Worm (Caenorhabditis elegans): ENCODE results near the gene C08B6.8.

Gene C08B6.8

ce11 chrV:10174632-10175075 lies 40.2 kb downstream of the C08B6.8 start (continued):
- peak; percentile 84 for TF ChIP-seq egl-43 (GFP tag; IDR thresholded peaks at IDR 0.05)
- TF ChIP-seq fkh-10 (GFP tag; optimal IDR thresholded peaks at IDR 0.05), result peak; percentile 98
- no peak for TF ChIP-seq Y5F2A.4 (GFP tag; optimal IDR thresholded peaks at IDR 0.05)
- TF ChIP-seq duxl-1 (tag; optimal IDR thresholded peaks at IDR 0.05; ENCODE audit: poor library complexity), result no peak
- TF ChIP-seq lin-29 (GFP tag; IDR thresholded peaks at IDR 0.05), result no peak
- peak; percentile 47 for TF ChIP-seq dmd-6 (GFP tag; IDR thresholded peaks at IDR 0.05)
- peak; percentile 56 for TF ChIP-seq hlh-11 (tag; optimal IDR thresholded peaks at IDR 0.05)
- no peak for TF ChIP-seq unc-39 (tag; optimal IDR thresholded peaks at IDR 0.05)
- no peak for TF ChIP-seq tag-97 (GFP tag; IDR thresholded peaks at IDR 0.05)
- no peak for TF ChIP-seq ceh-32 (tag; optimal IDR thresholded peaks at IDR 0.05; ENCODE audit: poor library complexity)
- no peak for TF ChIP-seq nhr-111 (GFP tag; optimal IDR thresholded peaks at IDR 0.05)
- no peak for TF ChIP-seq daf-19 (GFP tag; conservative IDR thresholded peaks at IDR 0.05)
- no peak for TF ChIP-seq D1046.2 (GFP tag; IDR thresholded peaks at IDR 0.05)
- TF ChIP-seq snpc-1.2 (GFP tag; IDR thresholded peaks at IDR 0.05), result no peak
- TF ChIP-seq nhr-11 (tag; optimal IDR thresholded peaks at IDR 0.05), result peak; percentile 86
- no peak for TF ChIP-seq lin-1 (GFP tag; IDR thresholded peaks at IDR 0.05)
- TF ChIP-seq spr-1 (tag; optimal IDR thresholded peaks at IDR 0.05), result no peak
- no peak for TF ChIP-seq zfp-2 (tag; optimal IDR thresholded peaks at IDR 0.05)

- TF ChIP-seq rbr-2 (tag; optimal IDR thresholded peaks at IDR 0.05), result peak; percentile 63
- TF ChIP-seq mxl-2 (GFP tag; conservative IDR thresholded peaks at IDR 0.05), result no peak
- peak; percentile 63 for TF ChIP-seq mep-1 (tag; optimal IDR thresholded peaks at IDR 0.05)
- TF ChIP-seq hmg-1.1 (GFP tag; IDR thresholded peaks at IDR 0.05), result no peak; the same call in 1 of the 2 replicates
- TF ChIP-seq dmd-6 (GFP tag; IDR thresholded peaks at IDR 0.05), result peak; percentile 16; the same call in 1 of the 2 replicates
- TF ChIP-seq F10B5.3 (tag; optimal IDR thresholded peaks at IDR 0.05), result no peak
- peak; percentile 64 for TF ChIP-seq hlh-30 (tag; optimal IDR thresholded peaks at IDR 0.05; ENCODE audit: insufficient read depth)
- TF ChIP-seq T20F7.1 (GFP tag; optimal IDR thresholded peaks at IDR 0.05), result peak; percentile 51
- no peak for TF ChIP-seq nhr-6 (tag; optimal IDR thresholded peaks at IDR 0.05)
- no peak for TF ChIP-seq daf-16 (GFP tag; optimal IDR thresholded peaks at IDR 0.05)
- peak; percentile 12 for TF ChIP-seq daf-16 (tag; optimal IDR thresholded peaks at IDR 0.05)
- TF ChIP-seq Y48G9A.11 (GFP tag; IDR thresholded peaks at IDR 0.05), result no peak
- TF ChIP-seq spr-1 (tag; optimal IDR thresholded peaks at IDR 0.05), result peak; percentile 14
- no peak for TF ChIP-seq saeg-2 (GFP tag; IDR thresholded peaks at IDR 0.05)
- TF ChIP-seq D1046.2 (GFP tag; IDR thresholded peaks at IDR 0.05), result no peak
- TF ChIP-seq lin-29 (GFP tag; IDR thresholded peaks at IDR 0.05), result no peak
- TF ChIP-seq hif-1 (tag; optimal IDR thresholded peaks at IDR 0.05), result peak in 1 of 2 experiments; percentile 72
- TF ChIP-seq arid-1 (GFP tag; conservative IDR thresholded peaks at IDR 0.05), result no peak
- TF ChIP-seq dpl-1 (GFP tag; optimal IDR thresholded peaks at IDR 0.05), result peak; percentile 27
- TF ChIP-seq unc-130 (GFP tag; optimal IDR thresholded peaks at IDR 0.05), result peak; percentile 17
- TF ChIP-seq ctbp-1 (GFP tag; IDR thresholded peaks at IDR 0.05), result 0 out of 2 replicates have a peak, but pooled peaks have one; percentile 22
- TF ChIP-seq ceh-44 (GFP tag; IDR thresholded peaks at IDR 0.05), result no peak
- TF ChIP-seq gei-8 (GFP tag; optimal IDR thresholded peaks at IDR 0.05), result no peak
- no peak for TF ChIP-seq nhr-111 (GFP tag; optimal IDR thresholded peaks at IDR 0.05)
- TF ChIP-seq fkh-10 (GFP tag; optimal IDR thresholded peaks at IDR 0.05), result peak; percentile 53
- no peak for TF ChIP-seq aly-2 (tag; optimal IDR thresholded peaks at IDR 0.05)
- no peak for TF ChIP-seq madf-9 (GFP tag; conservative IDR thresholded peaks at IDR 0.05)
- TF ChIP-seq mdl-1 (tag; optimal IDR thresholded peaks at IDR 0.05), result peak in 1 of 2 experiments; percentile 17
- peak in 1 of 2 experiments; percentile 64 for TF ChIP-seq lsy-2 (tag; optimal IDR thresholded peaks at IDR 0.05)
- no peak for TF ChIP-seq lin-15B (tag; optimal IDR thresholded peaks at IDR 0.05)
- peak; percentile 93 for TF ChIP-seq lin-38 (GFP tag; IDR thresholded peaks at IDR 0.05)
- peak; percentile 40 for TF ChIP-seq nhr-28 (tag; optimal IDR thresholded peaks at IDR 0.05)
- no peak for TF ChIP-seq lim-7 (GFP tag; IDR thresholded peaks at IDR 0.05)
- peak; percentile 59 for TF ChIP-seq hlh-11 (tag; optimal IDR thresholded peaks at IDR 0.05)
- TF ChIP-seq snpc-1.2 (GFP tag; IDR thresholded peaks at IDR 0.05), result no peak
- no peak for TF ChIP-seq zfp-3 (GFP tag; conservative IDR thresholded peaks at IDR 0.05)
- no peak for TF ChIP-seq aha-1 (tag)
- TF ChIP-seq zfp-2 (tag; optimal IDR thresholded peaks at IDR 0.05), result no peak
- TF ChIP-seq lin-39 (tag; optimal IDR thresholded peaks at IDR 0.05), result no peak
- no peak for TF ChIP-seq fos-1 (tag; optimal IDR thresholded peaks at IDR 0.05)
Observed at ce11 chrV:10178166-10178565, 43.7 kb downstream of the C08B6.8 start.

Measured in whole organism, L4 larva.